Fruit fly (Drosophila melanogaster): Measurements from ENCODE around the gene CG43336.

CG43336 gene

DNA sequence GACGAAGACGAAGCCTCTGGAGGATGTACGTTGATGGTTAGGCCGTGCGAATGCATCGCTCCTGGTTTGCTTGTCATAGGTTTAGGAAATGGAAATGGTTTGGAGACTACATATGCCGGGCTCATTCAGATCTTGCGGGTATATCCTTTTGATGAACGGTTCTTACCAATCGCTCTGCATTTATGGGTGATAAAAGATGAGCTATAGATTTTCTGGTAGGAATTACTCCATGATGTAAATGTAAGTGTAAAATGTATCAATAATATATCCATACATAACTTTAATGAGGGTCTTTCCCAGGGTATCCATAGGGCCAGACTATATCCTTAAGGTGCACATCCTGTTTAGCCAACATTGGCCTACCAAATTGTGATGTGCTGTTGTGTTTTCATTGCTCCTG, 25.3 kb upstream of the CG43336 start (continued):
- TF ChIP-seq CG9727 (GFP tag; optimal IDR thresholded peaks at IDR 0.05) (peak; percentile 15), Dek (tag; optimal IDR thresholded peaks at IDR 0.05) (no peak), peb (GFP tag; IDR thresholded peaks at IDR 0.05) (no peak), wdn (GFP tag; IDR thresholded peaks at IDR 0.05) (no peak), trh (GFP tag; optimal IDR thresholded peaks at IDR 0.05) (no peak), CG8359 (GFP tag; optimal IDR thresholded peaks at IDR 0.05; ENCODE audit: borderline replicate concordance) (no peak), CG43689 (GFP tag; IDR thresholded peaks at IDR 0.05) (no peak), vfl (GFP tag; optimal IDR thresholded peaks at IDR 0.05) (no peak), CG17359 (tag; optimal IDR thresholded peaks at IDR 0.05) (peak; percentile 52), cato (GFP tag; optimal IDR thresholded peaks at IDR 0.05; ENCODE audit: borderline replicate concordance) (no peak), Optix (GFP tag; IDR thresholded peaks at IDR 0.05) (no peak), wek (GFP tag; optimal IDR thresholded peaks at IDR 0.05) (no peak), prd (optimal IDR thresholded peaks at IDR 0.05) (no peak), prd (GFP tag; IDR thresholded peaks at IDR 0.05) (peak; percentile 62; the same call in 2 of the 3 replicates), schlank (tag; optimal IDR thresholded peaks at IDR 0.05) (no peak), CG17385 (GFP tag; optimal IDR thresholded peaks at IDR 0.05) (peak; percentile 11), D19A (tag; optimal IDR thresholded peaks at IDR 0.05) (peak; percentile 10), ap (GFP tag; IDR thresholded peaks at IDR 0.05) (no peak), CG6689 (GFP tag; IDR thresholded peaks at IDR 0.05) (peak; percentile 50), Hr3 (GFP tag; optimal IDR thresholded peaks at IDR 0.05) (no peak), cad (GFP tag; optimal IDR thresholded peaks at IDR 0.05) (no peak), ci (GFP tag; IDR thresholded peaks at IDR 0.05) (no peak), CG8944 (GFP tag; optimal IDR thresholded peaks at IDR 0.05) (no peak), dan (GFP tag; IDR thresholded peaks at IDR 0.05) (no peak), BEAF-32 (GFP tag; optimal IDR thresholded peaks at IDR 0.05) (no peak), CG12236 (GFP tag; optimal IDR thresholded peaks at IDR 0.05) (no peak), lilli (GFP tag; optimal IDR thresholded peaks at IDR 0.05) (peak; percentile 1), Ssrp (tag; optimal IDR thresholded peaks at IDR 0.05) (peak; percentile 29), emc (GFP tag; optimal IDR thresholded peaks at IDR 0.05) (no peak), CG11504 (tag; optimal IDR thresholded peaks at IDR 0.05) (peak; percentile 42), CG17612 (GFP tag; IDR thresholded peaks at IDR 0.05) (no peak), HHEX (GFP tag; optimal IDR thresholded peaks at IDR 0.05) (no peak), Bdp1 (GFP tag; optimal IDR thresholded peaks at IDR 0.05) (no peak), pan (optimal IDR thresholded peaks at IDR 0.05) (no peak), pan (GFP tag; optimal IDR thresholded peaks at IDR 0.05 in 1 of 2, IDR thresholded peaks at IDR 0.05 in 1 of 2) (no peak), org-1 (GFP tag; optimal IDR thresholded peaks at IDR 0.05) (no peak), CG7372 (GFP tag; IDR thresholded peaks at IDR 0.05) (no peak), esg (GFP tag; conservative IDR thresholded peaks at IDR 0.05) (no peak), crol (GFP tag; IDR thresholded peaks at IDR 0.05) (no peak), Abd-B (GFP tag; optimal IDR thresholded peaks at IDR 0.05) (no peak), Myb (GFP tag; optimal IDR thresholded peaks at IDR 0.05) (no peak), Dll (GFP tag; IDR thresholded peaks at IDR 0.05; ENCODE audit: partially characterized antibody) (no peak), CG8924 (tag; optimal IDR thresholded peaks at IDR 0.05) (peak; percentile 7), pnt (GFP tag; optimal IDR thresholded peaks at IDR 0.05) (no peak), pros (GFP tag; optimal IDR thresholded peaks at IDR 0.05) (no peak), zen2 (GFP tag; IDR thresholded peaks at IDR 0.05; ENCODE audit: partially characterized antibody) (no peak), wor (GFP tag; IDR thresholded peaks at IDR 0.05) (no peak), salm (tag; optimal IDR thresholded peaks at IDR 0.05) (no peak), CG13123 (GFP tag; optimal IDR thresholded peaks at IDR 0.05) (no peak), CHES-1-like (GFP tag; optimal IDR thresholded peaks at IDR 0.05) (no peak), corto (GFP tag; optimal IDR thresholded peaks at IDR 0.05) (no peak), Mad (GFP tag; optimal IDR thresholded peaks at IDR 0.05) (no peak), vvl (GFP tag; IDR thresholded peaks at IDR 0.05) (no peak)
